Worm (Caenorhabditis elegans) whole organism, mixed stage, embryonic: ENCODE data around the gene moc-1.

ENCODE experiments used
- M03D4.4 ChIP-seq: sonication (generic microtip); optimal IDR thresholded peaks from 2 replicates; lab custom pipeline; 2017; ENCODE audit warnings: mild to moderate bottlenecking, missing genetic modification characterization, missing compliant biosample characterization
- bed-3 ChIP-seq: fragments of 200-800 bp; sonication (Bioruptor generic); optimal IDR thresholded peaks from 3 replicates; lab custom pipeline; 2018; ENCODE audit warnings: mild to moderate bottlenecking, missing genetic modification characterization, moderate library complexity, missing compliant biosample characterization
- ceh-39 ChIP-seq: fragments of 150-350 bp; optimal IDR thresholded peaks from 2 replicates; lab custom pipeline; 2014; ENCODE audit warnings: missing biosample characterization, missing genetic modification characterization
- ceh-43 ChIP-seq: fragments of 200-800 bp; sonication (Bioruptor generic); optimal IDR thresholded peaks from 2 replicates; lab custom pipeline; 2018; ENCODE audit warnings: mild to moderate bottlenecking, missing genetic modification characterization, moderate library complexity, missing compliant biosample characterization
- ceh-83 ChIP-seq: fragments of 200-800 bp; sonication (Bioruptor generic); optimal IDR thresholded peaks from 2 replicates; lab custom pipeline; 2018; ENCODE audit warnings: mild to moderate bottlenecking, missing genetic modification characterization, missing compliant biosample characterization
- ces-1 ChIP-seq: fragments of 150-350 bp; optimal IDR thresholded peaks from 2 replicates; lab custom pipeline; 2014; ENCODE audit warnings: missing biosample characterization, missing genetic modification reagents, missing genetic modification characterization
- cnd-1 ChIP-seq: fragments of 200-800 bp; sonication (Bioruptor generic); optimal IDR thresholded peaks from 2 replicates; lab custom pipeline; 2018; ENCODE audit warnings: mild to moderate bottlenecking, missing genetic modification characterization, missing compliant biosample characterization
- drap-1 ChIP-seq: fragments of 200-800 bp; sonication (Bioruptor generic); optimal IDR thresholded peaks from 3 replicates; lab custom pipeline; 2018; ENCODE audit warnings: mild to moderate bottlenecking, missing genetic modification characterization, missing compliant biosample characterization
- elt-1 ChIP-seq: sonication (generic microtip); optimal IDR thresholded peaks from 2 replicates; lab custom pipeline; 2017; ENCODE audit warnings: missing genetic modification characterization, mild to moderate bottlenecking, missing compliant biosample characterization, antibody characterized with exemption, moderate library complexity, borderline replicate concordance; ENCODE audit not compliant: insufficient read depth
- elt-3 ChIP-seq: fragments of 150-350 bp; optimal IDR thresholded peaks from 2 replicates; lab custom pipeline; 2014; ENCODE audit warnings: missing biosample characterization, missing genetic modification characterization
- flh-1 ChIP-seq: fragments of 200-800 bp; sonication (Bioruptor generic); optimal IDR thresholded peaks from 2 replicates; lab custom pipeline; 2018; ENCODE audit warnings: mild to moderate bottlenecking, missing genetic modification characterization, moderate library complexity, missing compliant biosample characterization
- ham-2 ChIP-seq: fragments of 200-800 bp; sonication (Bioruptor generic); optimal IDR thresholded peaks from 2 replicates; lab custom pipeline; 2018; ENCODE audit warnings: mild to moderate bottlenecking, missing genetic modification characterization, missing compliant biosample characterization
- hlh-1 ChIP-seq: fragments of 150-350 bp; optimal IDR thresholded peaks from 2 replicates; lab custom pipeline; 2014; ENCODE audit warnings: missing biosample characterization, missing genetic modification reagents, missing genetic modification characterization
- lin-13 ChIP-seq: fragments of 150-350 bp; optimal IDR thresholded peaks from 2 replicates; lab custom pipeline; 2014; ENCODE audit warnings: missing biosample characterization, missing genetic modification characterization
- lin-32 ChIP-seq: fragments of 200-800 bp; sonication (Bioruptor generic); optimal IDR thresholded peaks from 2 replicates; lab custom pipeline; 2018; ENCODE audit warnings: mild to moderate bottlenecking, missing genetic modification characterization, missing compliant biosample characterization
- lsy-2 ChIP-seq: fragments of 150-350 bp; optimal IDR thresholded peaks from 2 replicates; lab custom pipeline; 2014; ENCODE audit warnings: missing biosample characterization, missing genetic modification characterization
- mab-5 ChIP-seq: fragments of 150-350 bp; optimal IDR thresholded peaks from 2 replicates; lab custom pipeline; 2014; ENCODE audit warnings: missing biosample characterization, missing genetic modification characterization
- mep-1 ChIP-seq: fragments of 150-350 bp; optimal IDR thresholded peaks from 2 replicates; lab custom pipeline; 2017; ENCODE audit warnings: missing biosample characterization, missing genetic modification reagents, missing genetic modification characterization, inconsistent platforms
- mls-2 ChIP-seq: sonication (generic microtip); optimal IDR thresholded peaks from 2 replicates; lab custom pipeline; 2016; ENCODE audit warnings: mild to moderate bottlenecking, missing genetic modification characterization, moderate library complexity, missing compliant biosample characterization
- nhr-2 ChIP-seq: fragments of 150-350 bp; optimal IDR thresholded peaks from 2 replicates; lab custom pipeline; 2014; ENCODE audit warnings: missing biosample characterization, missing genetic modification characterization
- nhr-237 ChIP-seq: fragments of 150-350 bp; optimal IDR thresholded peaks from 2 replicates; lab custom pipeline; 2014; ENCODE audit warnings: missing biosample characterization, missing genetic modification characterization
- nhr-28 ChIP-seq: fragments of 150-350 bp; optimal IDR thresholded peaks from 2 replicates; lab custom pipeline; 2014; ENCODE audit warnings: missing biosample characterization, missing genetic modification characterization
- nhr-76 ChIP-seq: sonication (generic microtip); optimal IDR thresholded peaks from 2 replicates; lab custom pipeline; 2017; ENCODE audit warnings: missing biosample characterization, missing genetic modification characterization
- pha-4 ChIP-seq: fragments of 150-350 bp; optimal IDR thresholded peaks from 2 replicates; lab custom pipeline; 2018; ENCODE audit warnings: missing biosample characterization, missing genetic modification reagents, missing genetic modification characterization
- sem-2 ChIP-seq: fragments of 200-800 bp; sonication (Bioruptor generic); optimal IDR thresholded peaks from 2 replicates; lab custom pipeline; 2018; ENCODE audit warnings: mild to moderate bottlenecking, missing genetic modification characterization, missing compliant biosample characterization
- snpc-4 ChIP-seq: fragments of 150-350 bp; optimal IDR thresholded peaks from 2 replicates; lab custom pipeline; 2014; ENCODE audit warnings: missing biosample characterization, missing genetic modification characterization
- sptf-1 ChIP-seq: sonication (generic microtip); optimal IDR thresholded peaks from 2 replicates; lab custom pipeline; 2017; ENCODE audit warnings: mild to moderate bottlenecking, missing genetic modification characterization, moderate library complexity, missing compliant biosample characterization
- tbx-8 ChIP-seq: fragments of 200-800 bp; sonication (Bioruptor generic); optimal IDR thresholded peaks from 2 replicates; lab custom pipeline; 2018; ENCODE audit warnings: mild to moderate bottlenecking, missing genetic modification characterization, moderate library complexity, missing compliant biosample characterization
- unc-120 ChIP-seq: sonication (generic microtip); optimal IDR thresholded peaks from 2 replicates; lab custom pipeline; 2017; ENCODE audit warnings: missing genetic modification characterization, missing compliant biosample characterization; ENCODE audit not compliant: poor library complexity, severe bottlenecking
- unc-39 ChIP-seq: fragments of 150-350 bp; optimal IDR thresholded peaks from 2 replicates; lab custom pipeline; 2014; ENCODE audit warnings: missing biosample characterization, missing genetic modification characterization
- unc-62 ChIP-seq: fragments of 150-350 bp; optimal IDR thresholded peaks from 2 replicates; lab custom pipeline; 2014; ENCODE audit warnings: missing biosample characterization, missing genetic modification reagents, missing genetic modification characterization
- zip-8 ChIP-seq: fragments of 150-350 bp; optimal IDR thresholded peaks from 2 replicates; lab custom pipeline; 2014; ENCODE audit warnings: missing biosample characterization, missing genetic modification characterization
- ztf-11 ChIP-seq: fragments of 150-350 bp; optimal IDR thresholded peaks from 2 replicates; lab custom pipeline; 2014; ENCODE audit warnings: missing biosample characterization, missing genetic modification characterization

Gene moc-1

DNA sequence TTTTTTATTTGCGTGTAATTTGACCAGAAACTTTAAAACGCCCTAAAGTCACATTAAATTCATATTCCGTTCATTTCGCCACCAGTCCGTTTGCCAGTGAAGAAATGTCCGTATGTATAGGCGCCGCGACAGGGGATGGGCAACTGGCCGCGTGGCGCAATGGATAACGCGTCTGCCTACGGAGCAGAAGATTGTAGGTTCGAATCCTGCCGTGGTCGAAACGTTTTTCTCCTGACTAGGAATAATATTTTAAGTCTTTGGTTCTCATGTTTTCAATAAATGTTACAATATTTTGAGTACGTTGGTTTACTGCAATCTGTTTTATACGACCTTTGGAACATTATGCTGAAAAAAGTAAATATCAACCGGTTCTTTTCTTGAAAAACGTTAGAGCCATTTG is 6.6 kb upstream of the moc-1 start:
- TF ChIP-seq tbx-8 (GFP tag; lab: Kevin White, UChicago) (no peak), nhr-76 (tag; lab: Kevin White, UChicago) (no peak), sptf-1 (peak; percentile 76), mls-2 (tag; lab: Kevin White, UChicago) (peak; percentile 21), mab-5 (tag; lab: Kevin White, UChicago) (no peak), ceh-43 (GFP tag; lab: Kevin White, UChicago) (peak; percentile 28), unc-39 (tag; lab: Kevin White, UChicago) (no peak), lsy-2 (tag; lab: Kevin White, UChicago) (no peak), nhr-2 (tag; lab: Kevin White, UChicago) (no peak), unc-62 (no peak), ces-1 (GFP tag; lab: Kevin White, UChicago) (no peak), bed-3 (GFP tag; lab: Kevin White, UChicago) (peak; percentile 25), mep-1 (tag; lab: Kevin White, UChicago) (no peak), unc-120 (peak; percentile 65), snpc-4 (no peak)

DNA sequence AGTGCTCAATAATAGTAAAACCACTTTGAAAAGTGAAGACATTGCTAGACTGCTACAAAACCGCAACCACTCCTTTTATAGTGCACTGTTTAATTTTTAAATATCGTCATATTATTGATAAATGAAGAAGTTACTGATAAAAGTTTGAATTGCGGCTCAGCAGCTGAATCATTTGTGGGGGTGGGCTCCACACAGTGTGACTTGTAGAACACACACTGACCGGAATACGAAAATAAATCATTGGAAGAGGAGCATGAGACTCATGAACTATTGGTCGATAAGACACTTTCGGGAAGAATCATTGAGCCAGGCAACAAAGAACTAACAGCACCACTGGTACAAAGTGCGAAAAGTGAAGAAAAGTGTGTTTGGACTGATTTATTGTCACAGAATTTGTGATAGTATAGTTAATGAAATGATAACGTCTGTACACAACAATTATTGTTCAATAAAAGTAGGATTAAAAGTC is 3.6 kb upstream of the moc-1 start, which contains the start of gene oac-14:
oac-14 (minus strand) TSS at position 51 of the 469 bp plus-strand sequence.
- no peak for TF ChIP-seq unc-62
- no peak for TF ChIP-seq unc-120
- no peak for TF ChIP-seq ham-2 (GFP tag; lab: Kevin White, UChicago)
- TF ChIP-seq lin-32 (GFP tag; lab: Kevin White, UChicago): no peak
- TF ChIP-seq ztf-11: no peak
- no peak for TF ChIP-seq nhr-2 (tag; lab: Kevin White, UChicago)
- TF ChIP-seq flh-1: no peak
- no peak for TF ChIP-seq pha-4 (tag; lab: Kevin White, UChicago)
- TF ChIP-seq mab-5 (tag; lab: Kevin White, UChicago): no peak
- TF ChIP-seq nhr-28 (tag; lab: Kevin White, UChicago): no peak
- TF ChIP-seq elt-3 (tag; lab: Kevin White, UChicago): no peak
- TF ChIP-seq unc-39 (tag; lab: Kevin White, UChicago): no peak
- TF ChIP-seq ceh-43 (GFP tag; lab: Kevin White, UChicago): no peak
- no peak for TF ChIP-seq sem-2 (GFP tag; lab: Kevin White, UChicago)
- no peak for TF ChIP-seq cnd-1 (tag; lab: Kevin White, UChicago)
- TF ChIP-seq zip-8 (tag; lab: Kevin White, UChicago): no peak
- TF ChIP-seq snpc-4: no peak
- TF ChIP-seq bed-3 (GFP tag; lab: Kevin White, UChicago): no peak
- no peak for TF ChIP-seq ceh-39 (tag; lab: Kevin White, UChicago)
- TF ChIP-seq, all 35 proteins: peak for 0

DNA sequence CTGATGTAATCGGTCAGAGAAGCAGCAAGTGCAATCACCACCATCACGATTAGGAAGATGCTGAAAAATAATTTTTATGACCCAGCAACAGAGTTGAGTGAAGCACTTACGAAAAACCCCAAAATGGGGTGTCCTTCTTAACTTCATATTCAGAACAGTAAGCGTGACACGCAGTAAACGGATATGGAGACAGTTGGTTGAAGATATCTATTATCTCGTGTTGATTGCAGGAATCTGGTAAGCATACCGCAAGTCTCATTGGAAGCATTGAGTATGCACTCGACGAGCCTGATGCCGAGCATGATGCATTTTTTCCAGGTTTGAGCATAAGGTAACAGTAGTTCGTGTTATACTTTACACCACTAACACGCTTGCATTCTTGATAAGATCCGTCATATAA is 2.8 kb upstream of the moc-1 start:
- no peak for TF ChIP-seq nhr-76 (tag; lab: Kevin White, UChicago)
- TF ChIP-seq snpc-4: no peak
- TF ChIP-seq mab-5 (tag; lab: Kevin White, UChicago): no peak
- TF ChIP-seq ztf-11: no peak
- TF ChIP-seq mep-1 (tag; lab: Kevin White, UChicago): no peak
- no peak for TF ChIP-seq nhr-237 (tag; lab: Kevin White, UChicago)
- no peak for TF ChIP-seq hlh-1 (tag; lab: Kevin White, UChicago)
- TF ChIP-seq nhr-2 (tag; lab: Kevin White, UChicago): no peak
- no peak for TF ChIP-seq unc-39 (tag; lab: Kevin White, UChicago)
- TF ChIP-seq drap-1 (GFP tag; lab: Kevin White, UChicago): no peak
- no peak for TF ChIP-seq M03D4.4 (tag; lab: Kevin White, UChicago)
- TF ChIP-seq elt-3 (tag; lab: Kevin White, UChicago): no peak
- no peak for TF ChIP-seq unc-120
- TF ChIP-seq, all 35 proteins: peak for 0

DNA sequence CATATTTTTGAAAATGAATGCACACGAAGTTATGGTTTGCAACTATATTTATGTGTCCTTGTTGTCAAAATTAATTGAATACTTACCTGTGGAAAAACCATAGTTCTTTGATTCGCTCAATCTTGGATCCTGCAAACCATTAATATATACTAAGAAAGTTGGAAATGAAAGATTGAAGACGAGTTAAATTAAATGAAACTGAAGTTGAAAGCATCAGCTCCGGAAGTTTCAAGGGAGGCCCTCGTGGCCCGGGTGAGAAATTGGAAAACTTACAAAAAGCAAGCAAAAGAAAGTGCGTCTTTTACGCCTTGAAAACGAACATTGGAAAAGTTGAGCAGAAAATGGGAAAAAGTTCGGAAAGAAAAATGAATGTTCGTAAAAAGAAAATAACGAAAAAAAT is 5.3 kb downstream of the moc-1 start, which contains the start of gene unc-58:
unc-58 (minus strand) TSS at position 101 of the 400 bp plus-strand sequence.
- no peak for TF ChIP-seq nhr-237 (tag; lab: Kevin White, UChicago)
- TF ChIP-seq ztf-11: no peak
- no peak for TF ChIP-seq lin-13 (tag; lab: Kevin White, UChicago)
- TF ChIP-seq ceh-43 (GFP tag; lab: Kevin White, UChicago): no peak
- no peak for TF ChIP-seq lin-32 (GFP tag; lab: Kevin White, UChicago)
- TF ChIP-seq mep-1 (tag; lab: Kevin White, UChicago): no peak

DNA sequence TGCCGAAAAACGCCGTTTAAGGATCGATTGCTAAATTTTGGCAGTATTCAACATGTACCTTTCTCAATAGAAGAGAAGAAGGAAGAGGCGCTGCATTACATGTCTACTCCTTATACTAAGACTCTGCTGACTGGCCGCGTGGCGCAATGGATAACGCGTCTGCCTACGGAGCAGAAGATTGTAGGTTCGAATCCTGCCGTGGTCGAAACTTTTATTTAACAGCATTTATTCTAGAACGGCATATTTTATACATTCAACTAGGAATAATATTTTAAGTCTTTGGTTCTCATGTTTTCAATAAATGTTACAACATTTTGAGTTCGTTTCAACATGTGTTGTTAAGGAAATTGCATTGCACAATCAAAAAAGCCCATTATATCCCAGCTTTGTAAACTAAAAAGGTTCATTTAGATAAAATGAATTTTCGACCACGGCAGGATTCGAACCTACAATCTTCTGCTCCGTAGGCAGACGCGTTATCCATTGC is 5.8 kb downstream of the moc-1 start:
- TF ChIP-seq M03D4.4 (tag; lab: Kevin White, UChicago) (peak; percentile 84), tbx-8 (GFP tag; lab: Kevin White, UChicago) (peak; percentile 49), mls-2 (tag; lab: Kevin White, UChicago) (peak; percentile 81), sptf-1 (peak; percentile 82), ces-1 (GFP tag; lab: Kevin White, UChicago) (peak; percentile 23), bed-3 (GFP tag; lab: Kevin White, UChicago) (peak; percentile 65), unc-62 (peak; percentile 38), ceh-83 (GFP tag; lab: Kevin White, UChicago) (peak; percentile 88), flh-1 (peak; percentile 21), drap-1 (GFP tag; lab: Kevin White, UChicago) (peak; percentile 86), pha-4 (tag; lab: Kevin White, UChicago) (peak; percentile 53), sem-2 (GFP tag; lab: Kevin White, UChicago) (peak; percentile 70), unc-120 (peak; percentile 64), mep-1 (tag; lab: Kevin White, UChicago) (peak; percentile 28), cnd-1 (tag; lab: Kevin White, UChicago) (peak; percentile 81), lin-32 (GFP tag; lab: Kevin White, UChicago) (peak; percentile 60), elt-1 (tag; lab: Kevin White, UChicago) (peak; percentile 22), ceh-43 (GFP tag; lab: Kevin White, UChicago) (peak; percentile 29), ham-2 (GFP tag; lab: Kevin White, UChicago) (peak; percentile 59)
- TF ChIP-seq, all 35 proteins: peak for 19; not testable (repeated sequence) for 16
